Worm (Caenorhabditis elegans) whole organism, L1 larva: ENCODE measurements around the gene pgp-11.

Experiments
- ama-1 ChIP-seq: fragments of 150-350 bp; optimal IDR thresholded peaks from 2 replicates; lab custom pipeline; 2014
- ceh-88 ChIP-seq: fragments of 200-800 bp; sonication (Bioruptor generic); IDR thresholded peaks from 2 replicates; pipeline ENCODE4 v1.3.6; 2022; ENCODE audit warnings: missing genetic modification characterization, missing compliant biosample characterization
- egl-27 ChIP-seq, 2 experiments: fragments of 150-350 bp in 1 of 2; sonication (generic microtip); optimal IDR thresholded peaks; 3 replicates each; lab custom pipeline; 2017 to 2018; ENCODE audit warnings: missing biosample characterization in 2 of 2, missing genetic modification characterization in 2 of 2, missing genetic modification reagents in 2 of 2
- fkh-10 ChIP-seq: sonication (generic microtip); optimal IDR thresholded peaks from 2 replicates; lab custom pipeline; 2017; ENCODE audit warnings: missing biosample characterization, missing genetic modification reagents, missing genetic modification characterization
- jun-1 ChIP-seq: fragments of 150-350 bp; optimal IDR thresholded peaks from 2 replicates; lab custom pipeline; 2014; ENCODE audit warnings: missing biosample characterization, missing genetic modification reagents, missing genetic modification characterization
- nhr-19 ChIP-seq: fragments of 200-800 bp; sonication (Bioruptor generic); conservative IDR thresholded peaks from 2 replicates; pipeline ENCODE4 v1.3.6; 2022; ENCODE audit warnings: missing genetic modification characterization, missing compliant biosample characterization
- nhr-77 ChIP-seq: fragments of 150-350 bp; optimal IDR thresholded peaks from 2 replicates; lab custom pipeline; 2014; ENCODE audit warnings: missing biosample characterization, missing genetic modification characterization
- pax-3 ChIP-seq: fragments of 200-800 bp; sonication (Bioruptor generic); optimal IDR thresholded peaks from 2 replicates; lab custom pipeline; 2018; ENCODE audit warnings: mild to moderate bottlenecking, missing genetic modification characterization, moderate library complexity, missing compliant biosample characterization
- pqm-1 ChIP-seq: sonication (generic microtip); optimal IDR thresholded peaks from 3 replicates; lab custom pipeline; 2017; ENCODE audit warnings: missing biosample characterization, missing genetic modification characterization
- snpc-4 ChIP-seq: fragments of 150-350 bp; optimal IDR thresholded peaks from 2 replicates; lab custom pipeline; 2014; ENCODE audit warnings: missing biosample characterization, missing genetic modification characterization
- sox-4 ChIP-seq: sonication (generic microtip); optimal IDR thresholded peaks from 2 replicates; lab custom pipeline; 2016; ENCODE audit warnings: missing genetic modification characterization, missing compliant biosample characterization
- ztf-4 ChIP-seq: fragments of 150-350 bp; optimal IDR thresholded peaks from 2 replicates; lab custom pipeline; 2014; ENCODE audit warnings: missing biosample characterization, missing genetic modification characterization

DNA sequence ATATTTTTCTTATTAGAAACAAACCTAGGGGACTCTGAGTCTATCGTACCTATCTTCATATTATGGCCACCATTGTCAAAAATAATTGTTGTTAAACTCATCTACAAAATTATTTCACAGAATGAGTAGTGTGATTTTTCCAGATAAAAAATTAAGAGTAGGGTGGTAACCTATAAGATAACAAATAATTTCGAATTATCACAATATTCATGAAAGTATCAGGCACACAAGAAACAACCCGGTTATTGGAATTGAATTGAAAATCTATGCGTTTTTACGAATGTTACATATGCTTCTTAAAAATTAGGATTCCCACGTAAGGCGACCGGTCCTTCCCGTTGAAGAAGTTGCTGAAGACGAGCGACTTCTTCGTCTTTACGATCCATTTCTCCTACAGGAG is 33.2 kb upstream of the pgp-11 start, which contains the start of gene arp-6:
- no peak for TF ChIP-seq nhr-77 (tag; lab: Kevin White, UChicago)
- TF ChIP-seq egl-27 (tag; optimal IDR thresholded peaks at IDR 0.05; lab: Kevin White, UChicago), result no peak
- TF ChIP-seq ceh-88 (GFP tag; lab: Robert Waterston, UW), result no peak
- TF ChIP-seq sox-4 (tag; lab: Kevin White, UChicago), result no peak
- TF ChIP-seq fkh-10 (GFP tag; lab: Kevin White, UChicago), result no peak
- no peak for TF ChIP-seq jun-1 (tag; lab: Kevin White, UChicago)
- no peak for TF ChIP-seq ztf-4 (tag; lab: Kevin White, UChicago)
- TF ChIP-seq pax-3, result no peak
- TF ChIP-seq nhr-19 (GFP tag; lab: Robert Waterston, UW), result no peak
- TF ChIP-seq ama-1, result no peak
- no peak for TF ChIP-seq snpc-4
- no peak for TF ChIP-seq pqm-1 (tag; lab: Kevin White, UChicago)
